Fruit fly (Drosophila melanogaster): ENCODE results near the gene Syx7.

- TF ChIP-seq Myc (optimal IDR thresholded peaks at IDR 0.05) (no peak), brk (GFP tag; optimal IDR thresholded peaks at IDR 0.05) (no peak), rgr (GFP tag; optimal IDR thresholded peaks at IDR 0.05) (no peak), CG9705 (GFP tag; optimal IDR thresholded peaks at IDR 0.05) (no peak), psq (GFP tag; optimal IDR thresholded peaks at IDR 0.05) (no peak), ey (GFP tag; optimal IDR thresholded peaks at IDR 0.05) (no peak), Abd-B (GFP tag; optimal IDR thresholded peaks at IDR 0.05) (no peak), fru (GFP tag; optimal IDR thresholded peaks at IDR 0.05) (no peak), sage (GFP tag; optimal IDR thresholded peaks at IDR 0.05) (no peak), Hr83 (GFP tag; optimal IDR thresholded peaks at IDR 0.05; ENCODE audit: poor library complexity, severe bottlenecking) (no peak), usp (GFP tag; optimal IDR thresholded peaks at IDR 0.05) (no peak), lola (GFP tag; optimal IDR thresholded peaks at IDR 0.05) (no peak), pan (optimal IDR thresholded peaks at IDR 0.05) (no peak), woc (GFP tag; optimal IDR thresholded peaks at IDR 0.05) (no peak)
Observed at dm6 chr3L:21462860-21463259, 17.2 kb downstream of the Syx7 start.
